Worm (Caenorhabditis elegans): Measurements from ENCODE around the gene M01H9.4.

The M01H9.4 gene

ce11 chrIV:4513269-4513819, 30.6 kb upstream of the M01H9.4 start, which contains the start of gene sar-1:
Gene sar-1 (minus strand): TSS chrIV:4513319.
- TF ChIP-seq tbx-37 (GFP tag; conservative IDR thresholded peaks at IDR 0.05) (0 out of 2 replicates have a peak, but pooled peaks have one; percentile 15), hmg-4 (GFP tag; optimal IDR thresholded peaks at IDR 0.05) (peak; percentile 46), scrt-1 (GFP tag; IDR thresholded peaks at IDR 0.05) (no peak), hnd-1 (tag; optimal IDR thresholded peaks at IDR 0.05) (no peak), flt-1 (GFP tag; IDR thresholded peaks at IDR 0.05) (peak; percentile 35; the same call in 1 of the 2 replicates), F13C5.2 (tag; optimal IDR thresholded peaks at IDR 0.05) (peak; percentile 6)

ce11 chrIV:4511259-4511890, 28.7 kb upstream of the M01H9.4 start, which contains the start of the genes rfth-1 and ZK180.8:
Gene rfth-1 (minus strand): TSS chrIV:4511309.
Gene ZK180.8 (minus strand): TSS chrIV:4511724.
- no peak for TF ChIP-seq hmg-4 (GFP tag; optimal IDR thresholded peaks at IDR 0.05)
- TF ChIP-seq ceh-13 (GFP tag; optimal IDR thresholded peaks at IDR 0.05), result no peak
- TF ChIP-seq ama-1 (optimal IDR thresholded peaks at IDR 0.05), result no peak
- TF ChIP-seq aly-1 (tag; optimal IDR thresholded peaks at IDR 0.05), result no peak
- TF ChIP-seq tbx-37 (GFP tag; conservative IDR thresholded peaks at IDR 0.05), result no peak
- TF ChIP-seq flt-1 (GFP tag; IDR thresholded peaks at IDR 0.05), result no peak
- TF ChIP-seq F13C5.2 (tag; optimal IDR thresholded peaks at IDR 0.05), result no peak
- TF ChIP-seq pes-1 (GFP tag; IDR thresholded peaks at IDR 0.05), result no peak
- TF ChIP-seq hnd-1 (tag; optimal IDR thresholded peaks at IDR 0.05), result no peak
- TF ChIP-seq ets-7 (tag; optimal IDR thresholded peaks at IDR 0.05), result no peak
- TF ChIP-seq scrt-1 (GFP tag; IDR thresholded peaks at IDR 0.05), result no peak

- TF ChIP-seq tbx-37 (GFP tag; conservative IDR thresholded peaks at IDR 0.05), result no peak
- TF ChIP-seq ceh-36 (tag; optimal IDR thresholded peaks at IDR 0.05), result no peak
- TF ChIP-seq ama-1 (optimal IDR thresholded peaks at IDR 0.05), result no peak
- TF ChIP-seq hnd-1 (tag; optimal IDR thresholded peaks at IDR 0.05), result no peak
- TF ChIP-seq pes-1 (GFP tag; IDR thresholded peaks at IDR 0.05), result no peak
- TF ChIP-seq F13C5.2 (tag; optimal IDR thresholded peaks at IDR 0.05), result no peak
- TF ChIP-seq sea-1 (GFP tag; conservative IDR thresholded peaks at IDR 0.05), result no peak
- no peak for TF ChIP-seq flt-1 (GFP tag; IDR thresholded peaks at IDR 0.05)
- TF ChIP-seq ceh-13 (GFP tag; optimal IDR thresholded peaks at IDR 0.05), result no peak
- TF ChIP-seq hmg-4 (GFP tag; optimal IDR thresholded peaks at IDR 0.05), result no peak
- TF ChIP-seq B0310.2 (tag; optimal IDR thresholded peaks at IDR 0.05), result no peak
- TF ChIP-seq tra-4 (tag; optimal IDR thresholded peaks at IDR 0.05), result no peak
- no peak for TF ChIP-seq tbx-11 (GFP tag; IDR thresholded peaks at IDR 0.05)
Observed at ce11 chrIV:4506637-4507036, 23.9 kb upstream of the M01H9.4 start, which contains the start of gene gbb-2. Gene gbb-2 (minus strand): TSS chrIV:4506748.

ce11 chrIV:4505078-4505477, 22.4 kb upstream of the M01H9.4 start:
- no peak for TF ChIP-seq sea-1 (GFP tag; conservative IDR thresholded peaks at IDR 0.05)
- no peak for TF ChIP-seq aly-1 (tag; optimal IDR thresholded peaks at IDR 0.05)
- TF ChIP-seq pes-1 (GFP tag; IDR thresholded peaks at IDR 0.05), result no peak
- TF ChIP-seq ets-7 (tag; optimal IDR thresholded peaks at IDR 0.05), result no peak
- no peak for TF ChIP-seq ama-1 (optimal IDR thresholded peaks at IDR 0.05)
- TF ChIP-seq ceh-36 (tag; optimal IDR thresholded peaks at IDR 0.05), result no peak
- no peak for TF ChIP-seq tbx-37 (GFP tag; conservative IDR thresholded peaks at IDR 0.05)
- TF ChIP-seq tbx-11 (GFP tag; IDR thresholded peaks at IDR 0.05), result no peak
- no peak for TF ChIP-seq B0310.2 (tag; optimal IDR thresholded peaks at IDR 0.05)
- TF ChIP-seq flt-1 (GFP tag; IDR thresholded peaks at IDR 0.05), result no peak
- no peak for TF ChIP-seq hnd-1 (tag; optimal IDR thresholded peaks at IDR 0.05)
- no peak for TF ChIP-seq tra-4 (tag; optimal IDR thresholded peaks at IDR 0.05)

- TF ChIP-seq hmbx-1 (tag; optimal IDR thresholded peaks at IDR 0.05), result no peak
- no peak for TF ChIP-seq flt-1 (GFP tag; IDR thresholded peaks at IDR 0.05)
- TF ChIP-seq scrt-1 (GFP tag; IDR thresholded peaks at IDR 0.05), result no peak
- no peak for TF ChIP-seq tbx-37 (GFP tag; conservative IDR thresholded peaks at IDR 0.05)
- TF ChIP-seq ama-1 (optimal IDR thresholded peaks at IDR 0.05), result no peak
- no peak for TF ChIP-seq hnd-1 (tag; optimal IDR thresholded peaks at IDR 0.05)
- TF ChIP-seq ets-7 (tag; optimal IDR thresholded peaks at IDR 0.05), result no peak
- no peak for TF ChIP-seq aly-1 (tag; optimal IDR thresholded peaks at IDR 0.05)
- no peak for TF ChIP-seq sea-1 (GFP tag; conservative IDR thresholded peaks at IDR 0.05)
- TF ChIP-seq pes-1 (GFP tag; IDR thresholded peaks at IDR 0.05), result no peak
- TF ChIP-seq tra-4 (tag; optimal IDR thresholded peaks at IDR 0.05), result no peak
- no peak for TF ChIP-seq ceh-13 (GFP tag; optimal IDR thresholded peaks at IDR 0.05)
- no peak for TF ChIP-seq hmg-4 (GFP tag; optimal IDR thresholded peaks at IDR 0.05)
- TF ChIP-seq F13C5.2 (tag; optimal IDR thresholded peaks at IDR 0.05), result no peak
- no peak for TF ChIP-seq ceh-36 (tag; optimal IDR thresholded peaks at IDR 0.05)
- TF ChIP-seq tbx-11 (GFP tag; IDR thresholded peaks at IDR 0.05), result no peak
- TF ChIP-seq B0310.2 (tag; optimal IDR thresholded peaks at IDR 0.05), result no peak
Observed at ce11 chrIV:4490148-4490652, 7.5 kb upstream of the M01H9.4 start, which contains the start of gene ZK180.7. Gene ZK180.7 (plus strand): TSS chrIV:4490542.

- TF ChIP-seq hmg-4 (GFP tag; optimal IDR thresholded peaks at IDR 0.05) (no peak), B0310.2 (tag; optimal IDR thresholded peaks at IDR 0.05) (no peak), pes-1 (GFP tag; IDR thresholded peaks at IDR 0.05) (no peak), hnd-1 (tag; optimal IDR thresholded peaks at IDR 0.05) (no peak), aly-1 (tag; optimal IDR thresholded peaks at IDR 0.05) (no peak), flt-1 (GFP tag; IDR thresholded peaks at IDR 0.05) (no peak), tbx-37 (GFP tag; conservative IDR thresholded peaks at IDR 0.05) (no peak)
Observed at ce11 chrIV:4486738-4487137, 4.0 kb upstream of the M01H9.4 start, which contains the start of gene trx-3. Gene trx-3 (plus strand): TSS chrIV:4487028.

ce11 chrIV:4484555-4484954, 1.8 kb upstream of the M01H9.4 start:
- TF ChIP-seq tbx-11 (GFP tag; IDR thresholded peaks at IDR 0.05), result no peak
- TF ChIP-seq B0310.2 (tag; optimal IDR thresholded peaks at IDR 0.05), result no peak
- TF ChIP-seq ama-1 (optimal IDR thresholded peaks at IDR 0.05), result no peak
- TF ChIP-seq hmbx-1 (tag; optimal IDR thresholded peaks at IDR 0.05), result no peak
- TF ChIP-seq ets-7 (tag; optimal IDR thresholded peaks at IDR 0.05), result no peak
- no peak for TF ChIP-seq pes-1 (GFP tag; IDR thresholded peaks at IDR 0.05)
- no peak for TF ChIP-seq hmg-4 (GFP tag; optimal IDR thresholded peaks at IDR 0.05)
- TF ChIP-seq scrt-1 (GFP tag; IDR thresholded peaks at IDR 0.05), result no peak
- no peak for TF ChIP-seq sea-1 (GFP tag; conservative IDR thresholded peaks at IDR 0.05)
- TF ChIP-seq hnd-1 (tag; optimal IDR thresholded peaks at IDR 0.05), result no peak
- no peak for TF ChIP-seq ceh-36 (tag; optimal IDR thresholded peaks at IDR 0.05)
- TF ChIP-seq tra-4 (tag; optimal IDR thresholded peaks at IDR 0.05), result no peak
- no peak for TF ChIP-seq flt-1 (GFP tag; IDR thresholded peaks at IDR 0.05)
- no peak for TF ChIP-seq aly-1 (tag; optimal IDR thresholded peaks at IDR 0.05)
- TF ChIP-seq F13C5.2 (tag; optimal IDR thresholded peaks at IDR 0.05), result no peak
- no peak for TF ChIP-seq tbx-37 (GFP tag; conservative IDR thresholded peaks at IDR 0.05)
- TF ChIP-seq ceh-13 (GFP tag; optimal IDR thresholded peaks at IDR 0.05), result no peak
